Worm (Caenorhabditis elegans) whole organism, midembryonic: Measurements from ENCODE around the gene Y73F8A.1159.

Experiments used
- T22C8.4 ChIP-seq: fragments of 200-800 bp; sonication (Bioruptor generic); IDR thresholded peaks from 2 replicates; pipeline ENCODE4 v1.3.6; 2022; ENCODE audit warnings: missing genetic modification characterization, missing compliant biosample characterization
- cog-1 ChIP-seq: sonication (generic microtip); optimal IDR thresholded peaks from 2 replicates; lab custom pipeline; 2016; ENCODE audit warnings: missing genetic modification characterization, missing compliant biosample characterization
- flt-1 ChIP-seq: fragments of 200-800 bp; sonication (Bioruptor generic); IDR thresholded peaks from 2 replicates; pipeline ENCODE4 v1.3.6; 2022; ENCODE audit warnings: missing genetic modification characterization, missing compliant biosample characterization
- klf-2 ChIP-seq: fragments of 200-800 bp; sonication (Bioruptor generic); conservative IDR thresholded peaks from 2 replicates; pipeline ENCODE4 v1.3.6; 2022; ENCODE audit warnings: missing genetic modification reagents, missing genetic modification characterization, missing compliant biosample characterization
- med-1 ChIP-seq: sonication (generic microtip); optimal IDR thresholded peaks from 2 replicates; lab custom pipeline; 2017; ENCODE audit warnings: missing genetic modification characterization, mild to moderate bottlenecking, missing compliant biosample characterization, antibody characterized with exemption, missing genetic modification reagents; ENCODE audit not compliant: insufficient read depth
- ref-1 ChIP-seq: fragments of 200-800 bp; sonication (Bioruptor generic); conservative IDR thresholded peaks from 2 replicates; pipeline ENCODE4 v1.3.6; 2022; ENCODE audit warnings: missing genetic modification reagents, missing genetic modification characterization, missing compliant biosample characterization
- tab-1 ChIP-seq: fragments of 200-800 bp; sonication (Bioruptor generic); IDR thresholded peaks from 2 replicates; pipeline ENCODE4 v1.3.6; 2022; ENCODE audit warnings: missing genetic modification characterization, missing compliant biosample characterization
- ztf-23 ChIP-seq: fragments of 200-800 bp; sonication (Bioruptor generic); IDR thresholded peaks from 2 replicates; pipeline ENCODE4 v1.3.6; 2022; ENCODE audit warnings: missing genetic modification reagents, missing genetic modification characterization, missing compliant biosample characterization
- ztf-29 ChIP-seq: fragments of 200-800 bp; sonication (Bioruptor generic); IDR thresholded peaks from 2 replicates; pipeline ENCODE4 v1.3.6; 2022; ENCODE audit warnings: missing genetic modification reagents, missing genetic modification characterization, missing compliant biosample characterization

The Y73F8A.1159 gene

DNA sequence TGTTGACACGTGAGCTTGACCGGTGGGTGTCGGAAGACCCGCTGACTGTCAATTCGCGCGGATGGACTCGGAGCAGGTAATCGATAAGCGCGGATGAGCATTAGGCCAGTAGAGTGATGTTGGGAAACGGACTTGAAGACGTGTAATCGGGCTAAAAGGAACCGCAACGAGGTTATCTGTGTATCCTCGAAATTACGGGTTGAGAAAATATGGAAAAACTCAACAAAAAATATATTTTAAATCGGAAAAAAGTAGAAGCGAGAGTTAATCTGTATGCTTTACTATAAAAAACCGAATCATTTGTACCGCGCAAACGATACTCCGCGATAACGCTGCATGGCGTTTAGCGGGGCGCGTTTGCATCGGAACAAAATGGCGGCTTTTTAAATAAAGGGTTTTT is at the start of gene Y73F8A.1159:
Y73F8A.1159 (minus strand) TSS at position 101 of the 400 bp plus-strand sequence.
- TF ChIP-seq klf-2 (GFP tag; lab: Robert Waterston, UW) (no peak), T22C8.4 (no peak), tab-1 (GFP tag; lab: Robert Waterston, UW) (no peak), flt-1 (no peak), ref-1 (GFP tag; lab: Robert Waterston, UW) (no peak), med-1 (GFP tag; lab: Kevin White, UChicago) (no peak), ztf-29 (no peak), ztf-23 (no peak)

ce11 chrIV:15433805-15434204 is 43.0 kb upstream of the Y73F8A.1159 start:
- TF ChIP-seq ref-1 (GFP tag; lab: Robert Waterston, UW): no peak

- TF ChIP-seq cog-1 (tag; lab: Kevin White, UChicago) (no peak), ztf-23 (no peak), ref-1 (GFP tag; lab: Robert Waterston, UW) (no peak), ztf-29 (no peak), med-1 (GFP tag; lab: Kevin White, UChicago) (no peak), tab-1 (GFP tag; lab: Robert Waterston, UW) (no peak), flt-1 (no peak)
Measured at ce11 chrIV:15402565-15402964, 11.7 kb upstream of the Y73F8A.1159 start.

DNA sequence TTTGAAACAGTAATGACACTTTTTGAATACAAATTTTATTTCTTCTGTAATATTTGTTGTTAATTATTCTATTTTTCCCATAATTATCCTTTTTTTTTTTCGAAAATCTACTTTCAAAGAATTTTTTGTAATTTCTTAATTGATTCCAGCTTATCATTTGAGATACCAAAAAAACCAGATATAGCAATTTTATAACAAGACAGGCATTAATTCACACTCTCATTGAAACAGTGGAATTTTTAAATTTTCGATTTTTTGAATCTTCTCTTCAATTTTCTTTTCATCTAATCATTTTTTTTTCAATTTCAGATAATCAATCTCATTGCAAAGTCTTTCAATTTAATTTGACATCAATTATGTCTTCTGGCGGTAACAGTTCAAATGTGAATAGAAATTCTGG is 9.2 kb upstream of the Y73F8A.1159 start, which contains the start of gene nhr-5:
nhr-5 (plus strand) TSS at position 301 of the 400 bp plus-strand sequence.
- TF ChIP-seq flt-1: no peak
- no peak for TF ChIP-seq ztf-29

DNA sequence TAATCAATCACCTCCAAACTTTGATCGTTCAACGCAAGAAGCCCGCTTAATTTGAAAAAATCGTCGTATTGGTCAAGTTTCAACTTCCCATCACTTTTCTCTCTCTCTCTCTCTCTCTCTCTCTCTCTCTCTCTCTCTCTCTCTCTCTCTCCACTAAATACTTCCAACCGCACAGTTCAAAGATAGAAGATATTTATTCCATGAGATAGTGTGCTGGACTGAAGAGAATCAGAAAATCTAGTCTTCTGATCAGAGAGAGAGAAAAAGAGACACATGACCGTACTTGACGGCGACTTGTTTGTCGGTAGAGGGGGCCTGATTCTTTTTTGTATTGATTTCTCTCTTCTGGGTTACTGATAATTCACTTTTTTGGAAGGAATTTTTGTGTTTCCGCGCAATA is 7.8 kb upstream of the Y73F8A.1159 start:
- TF ChIP-seq klf-2 (GFP tag; lab: Robert Waterston, UW) (no peak), ref-1 (GFP tag; lab: Robert Waterston, UW) (no peak), ztf-23 (no peak), T22C8.4 (no peak), flt-1 (no peak), med-1 (GFP tag; lab: Kevin White, UChicago) (no peak), cog-1 (tag; lab: Kevin White, UChicago) (no peak), tab-1 (GFP tag; lab: Robert Waterston, UW) (no peak), ztf-29 (no peak)

DNA sequence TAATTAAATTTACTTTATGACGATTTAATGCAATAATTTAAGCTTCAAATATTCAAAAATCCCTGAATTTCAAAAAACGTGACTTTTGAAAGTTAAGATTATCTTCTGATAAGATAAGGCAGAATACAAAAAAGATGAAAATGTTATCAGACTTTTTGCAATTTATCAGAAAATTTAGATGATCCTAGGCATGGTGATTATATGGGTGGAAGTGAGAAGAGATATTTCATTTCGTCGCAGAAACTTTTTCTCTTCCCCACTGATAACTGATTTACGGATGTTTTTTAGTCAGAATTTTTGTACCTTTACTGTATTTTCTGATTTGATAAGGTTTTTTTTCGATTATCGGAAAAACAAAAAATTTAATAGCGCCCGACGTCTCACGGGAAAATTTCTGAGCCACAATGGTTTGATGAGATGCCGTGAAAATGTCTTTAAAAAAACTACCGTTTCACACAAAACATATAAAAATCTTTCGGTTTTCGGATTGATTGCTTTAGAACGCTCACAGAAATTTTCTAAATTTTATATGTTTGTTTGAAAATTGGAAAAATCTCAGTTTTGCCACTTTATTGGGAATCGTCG is 4.5 kb upstream of the Y73F8A.1159 start:
- TF ChIP-seq ztf-29 (no peak), klf-2 (GFP tag; lab: Robert Waterston, UW) (no peak), med-1 (GFP tag; lab: Kevin White, UChicago) (no peak)

DNA sequence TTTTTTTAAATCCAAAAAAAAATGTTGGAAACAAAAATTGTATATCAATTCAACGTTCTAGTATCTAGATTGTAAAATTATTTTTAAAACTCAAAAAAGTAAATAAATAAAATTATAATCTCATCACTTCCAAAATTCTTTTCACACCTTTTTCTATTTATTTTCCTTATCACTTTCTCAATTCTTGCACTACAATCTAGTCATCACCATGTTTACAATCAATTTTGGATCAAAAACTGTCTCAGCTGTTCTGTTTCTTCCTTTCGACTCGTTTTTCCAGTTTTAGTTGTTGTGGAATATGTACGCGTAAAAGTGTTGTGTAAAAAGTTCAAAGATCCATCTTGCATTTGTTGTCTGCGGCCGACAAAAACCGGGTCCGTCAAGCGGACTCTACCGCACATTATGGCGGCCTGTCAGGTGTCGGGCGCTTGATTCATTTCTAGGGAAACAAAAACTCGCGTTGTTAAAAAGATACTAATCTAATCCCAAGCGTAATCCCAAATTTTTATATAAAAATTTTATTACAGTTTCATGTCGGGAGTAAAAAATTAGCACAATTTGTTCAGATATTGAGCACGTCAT is 3.8 kb upstream of the Y73F8A.1159 start:
- TF ChIP-seq ztf-23: no peak
- TF ChIP-seq cog-1 (tag; lab: Kevin White, UChicago): no peak
- TF ChIP-seq tab-1 (GFP tag; lab: Robert Waterston, UW): no peak

DNA sequence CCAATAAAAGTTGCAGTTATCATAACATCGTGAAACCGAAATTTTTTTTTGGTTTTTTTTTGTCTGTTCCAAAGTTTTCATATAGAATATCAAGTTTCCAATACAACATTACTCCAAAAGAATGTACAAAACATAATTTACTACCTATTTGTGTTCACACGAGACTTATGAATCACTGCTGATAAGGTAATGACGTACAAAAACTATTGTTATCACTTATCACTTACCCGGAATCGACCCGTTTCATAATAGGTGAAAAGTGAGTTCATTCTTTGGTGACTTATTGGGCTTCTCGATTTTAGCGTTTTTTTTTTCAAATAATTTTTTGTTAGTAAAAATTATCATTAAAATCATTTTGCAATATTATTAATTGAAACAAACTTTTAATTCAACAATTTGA is 2.4 kb upstream of the Y73F8A.1159 start:
- TF ChIP-seq ref-1 (GFP tag; lab: Robert Waterston, UW) (no peak), flt-1 (no peak), cog-1 (tag; lab: Kevin White, UChicago) (no peak), med-1 (GFP tag; lab: Kevin White, UChicago) (no peak), ztf-29 (no peak), klf-2 (GFP tag; lab: Robert Waterston, UW) (no peak), ztf-23 (no peak), T22C8.4 (no peak), tab-1 (GFP tag; lab: Robert Waterston, UW) (no peak)

ce11 chrIV:15391549-15391948 is 722 bp upstream of the Y73F8A.1159 start:
- TF ChIP-seq tab-1 (GFP tag; lab: Robert Waterston, UW) (no peak), cog-1 (tag; lab: Kevin White, UChicago) (no peak), flt-1 (no peak), T22C8.4 (no peak), ztf-23 (no peak), ref-1 (GFP tag; lab: Robert Waterston, UW) (no peak), med-1 (GFP tag; lab: Kevin White, UChicago) (no peak), klf-2 (GFP tag; lab: Robert Waterston, UW) (no peak), ztf-29 (no peak)

DNA sequence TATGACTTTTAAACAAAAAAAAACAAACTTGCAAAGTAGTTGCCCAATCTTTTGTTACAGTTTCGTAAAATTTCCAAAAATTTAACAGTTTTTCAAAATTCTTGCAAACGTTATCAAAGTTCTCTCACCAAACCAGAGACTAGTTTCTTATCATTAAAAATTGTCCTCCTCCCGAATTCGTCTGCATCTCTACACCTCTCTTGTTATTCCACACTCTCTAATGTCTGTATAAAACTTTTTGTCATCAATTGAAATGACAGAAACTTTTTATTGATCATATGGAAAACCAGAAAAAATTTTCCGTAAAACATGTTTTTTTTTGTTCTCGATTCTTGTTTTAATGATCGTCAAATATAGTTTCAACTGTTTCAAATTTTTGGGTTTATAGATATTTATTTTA is 5.6 kb downstream of the Y73F8A.1159 start:
- TF ChIP-seq tab-1 (GFP tag; lab: Robert Waterston, UW): no peak
- TF ChIP-seq ztf-23: no peak
- no peak for TF ChIP-seq ztf-29
- no peak for TF ChIP-seq klf-2 (GFP tag; lab: Robert Waterston, UW)
- TF ChIP-seq flt-1: no peak
- TF ChIP-seq ref-1 (GFP tag; lab: Robert Waterston, UW): no peak
- TF ChIP-seq T22C8.4: no peak
- no peak for TF ChIP-seq med-1 (GFP tag; lab: Kevin White, UChicago)
- TF ChIP-seq cog-1 (tag; lab: Kevin White, UChicago): no peak

DNA sequence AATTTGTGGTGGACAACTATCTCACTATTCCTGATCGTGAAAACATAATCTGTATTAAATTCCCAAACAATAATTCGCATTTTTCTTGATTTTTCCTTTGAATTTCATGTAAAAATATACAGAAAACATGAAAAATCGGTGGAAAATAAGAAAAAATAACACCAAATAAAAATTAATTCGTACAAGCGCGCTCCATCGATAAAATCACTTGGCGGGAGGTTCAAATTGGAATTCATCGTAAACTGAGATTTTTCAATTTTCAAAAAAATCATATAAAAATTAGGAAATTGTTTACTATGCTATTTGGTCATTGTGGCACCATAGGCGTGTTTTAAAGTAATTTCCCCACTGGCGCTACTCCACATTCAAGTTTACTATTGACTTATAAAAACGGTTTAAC is 8.3 kb downstream of the Y73F8A.1159 start:
- TF ChIP-seq ztf-29 (no peak), klf-2 (GFP tag; lab: Robert Waterston, UW) (no peak), med-1 (GFP tag; lab: Kevin White, UChicago) (no peak), flt-1 (no peak), ztf-23 (no peak), ref-1 (GFP tag; lab: Robert Waterston, UW) (no peak), tab-1 (GFP tag; lab: Robert Waterston, UW) (no peak)
